Worm (Caenorhabditis elegans) whole organism, midembryonic: ENCODE data around the gene K10D11.3.
A peak's percentile ranks its signal among the peaks of the same experiment; 100 is the strongest.

ENCODE experiments used
- T22C8.4 ChIP-seq: fragments of 200-800 bp; sonication (Bioruptor generic); IDR thresholded peaks from 2 replicates; pipeline ENCODE4 v1.3.6; 2022; ENCODE audit warnings: missing genetic modification characterization, missing compliant biosample characterization
- cog-1 ChIP-seq: sonication (generic microtip); optimal IDR thresholded peaks from 2 replicates; lab custom pipeline; 2016; ENCODE audit warnings: missing genetic modification characterization, missing compliant biosample characterization
- flt-1 ChIP-seq: fragments of 200-800 bp; sonication (Bioruptor generic); IDR thresholded peaks from 2 replicates; pipeline ENCODE4 v1.3.6; 2022; ENCODE audit warnings: missing genetic modification characterization, missing compliant biosample characterization
- klf-2 ChIP-seq: fragments of 200-800 bp; sonication (Bioruptor generic); conservative IDR thresholded peaks from 2 replicates; pipeline ENCODE4 v1.3.6; 2022; ENCODE audit warnings: missing genetic modification reagents, missing genetic modification characterization, missing compliant biosample characterization
- med-1 ChIP-seq: sonication (generic microtip); optimal IDR thresholded peaks from 2 replicates; lab custom pipeline; 2017; ENCODE audit warnings: missing genetic modification characterization, mild to moderate bottlenecking, missing compliant biosample characterization, antibody characterized with exemption, missing genetic modification reagents; ENCODE audit not compliant: insufficient read depth
- ref-1 ChIP-seq: fragments of 200-800 bp; sonication (Bioruptor generic); conservative IDR thresholded peaks from 2 replicates; pipeline ENCODE4 v1.3.6; 2022; ENCODE audit warnings: missing genetic modification reagents, missing genetic modification characterization, missing compliant biosample characterization
- tab-1 ChIP-seq: fragments of 200-800 bp; sonication (Bioruptor generic); IDR thresholded peaks from 2 replicates; pipeline ENCODE4 v1.3.6; 2022; ENCODE audit warnings: missing genetic modification characterization, missing compliant biosample characterization
- ztf-23 ChIP-seq: fragments of 200-800 bp; sonication (Bioruptor generic); IDR thresholded peaks from 2 replicates; pipeline ENCODE4 v1.3.6; 2022; ENCODE audit warnings: missing genetic modification reagents, missing genetic modification characterization, missing compliant biosample characterization
- ztf-29 ChIP-seq: fragments of 200-800 bp; sonication (Bioruptor generic); IDR thresholded peaks from 2 replicates; pipeline ENCODE4 v1.3.6; 2022; ENCODE audit warnings: missing genetic modification reagents, missing genetic modification characterization, missing compliant biosample characterization

Gene K10D11.3

ce11 chrIV:12985961-12986360, at the start of gene K10D11.3:
TSS of gene K10D11.3 (minus strand) at chrIV:12986134.
- no peak for TF ChIP-seq T22C8.4 (GFP tag; lab: Robert Waterston, UW)
- no peak for TF ChIP-seq ztf-23 (GFP tag; lab: Robert Waterston, UW)
- TF ChIP-seq ztf-29 (GFP tag; lab: Robert Waterston, UW): no peak

- no peak for TF ChIP-seq flt-1
- no peak for TF ChIP-seq med-1 (GFP tag; lab: Kevin White, UChicago)
- TF ChIP-seq cog-1: no peak
- TF ChIP-seq ref-1: no peak
- no peak for TF ChIP-seq ztf-29 (GFP tag; lab: Robert Waterston, UW)
- no peak for TF ChIP-seq tab-1 (GFP tag; lab: Robert Waterston, UW)
- no peak for TF ChIP-seq klf-2 (GFP tag; lab: Robert Waterston, UW)
- no peak for TF ChIP-seq ztf-23 (GFP tag; lab: Robert Waterston, UW)
- no peak for TF ChIP-seq T22C8.4 (GFP tag; lab: Robert Waterston, UW)
Observed at ce11 chrIV:13035302-13035701, 49.4 kb upstream of the K10D11.3 start.

ce11 chrIV:13033516-13033915, 47.6 kb upstream of the K10D11.3 start:
- TF ChIP-seq T22C8.4 (GFP tag; lab: Robert Waterston, UW) (no peak), ztf-23 (GFP tag; lab: Robert Waterston, UW) (no peak), ztf-29 (GFP tag; lab: Robert Waterston, UW) (no peak), klf-2 (GFP tag; lab: Robert Waterston, UW) (no peak), med-1 (GFP tag; lab: Kevin White, UChicago) (no peak), cog-1 (no peak)

ce11 chrIV:13032153-13032552, 46.2 kb upstream of the K10D11.3 start:
- TF ChIP-seq flt-1 (no peak), ztf-29 (GFP tag; lab: Robert Waterston, UW) (no peak), T22C8.4 (GFP tag; lab: Robert Waterston, UW) (no peak), ref-1 (no peak), klf-2 (GFP tag; lab: Robert Waterston, UW) (no peak), tab-1 (GFP tag; lab: Robert Waterston, UW) (no peak), ztf-23 (GFP tag; lab: Robert Waterston, UW) (no peak), med-1 (GFP tag; lab: Kevin White, UChicago) (no peak), cog-1 (no peak)

ce11 chrIV:13030467-13031299, 44.7 kb upstream of the K10D11.3 start:
- TF ChIP-seq cog-1 (peak; percentile 20), tab-1 (GFP tag; lab: Robert Waterston, UW) (0 out of 2 replicates have a peak, but pooled peaks have one; percentile 63), ref-1 (no peak)

- TF ChIP-seq tab-1 (GFP tag; lab: Robert Waterston, UW) (0 out of 2 replicates have a peak, but pooled peaks have one; percentile 49), flt-1 (0 out of 2 replicates have a peak, but pooled peaks have one; percentile 3), cog-1 (peak; percentile 46), T22C8.4 (GFP tag; lab: Robert Waterston, UW) (no peak)
Observed at ce11 chrIV:13029674-13030466, 43.9 kb upstream of the K10D11.3 start.

ce11 chrIV:13028746-13029673, 43.1 kb upstream of the K10D11.3 start:
- TF ChIP-seq ztf-29 (GFP tag; lab: Robert Waterston, UW): no peak

- TF ChIP-seq ztf-29 (GFP tag; lab: Robert Waterston, UW): no peak
- peak; percentile 6 for TF ChIP-seq cog-1
Observed at ce11 chrIV:13027801-13028641, 42.1 kb upstream of the K10D11.3 start.

ce11 chrIV:13026762-13027161, 40.8 kb upstream of the K10D11.3 start:
- no peak for TF ChIP-seq T22C8.4 (GFP tag; lab: Robert Waterston, UW)
